Fruit fly (Drosophila melanogaster) S2 (cell line): Measurements from ENCODE around the gene Tim9a.

ENCODE experiments used
- CG8478 ChIP-seq: fragments of >200 bp; optimal IDR thresholded peaks from 2 replicates; lab custom pipeline; 2018
- CTCF ChIP-seq, 2 experiments: fragments of >200 bp; optimal IDR thresholded peaks; 2 replicates each; lab custom pipeline; 2018

- TF ChIP-seq CG8478 (lab: Kevin White, UChicago) (no peak), CTCF (optimal IDR thresholded peaks at IDR 0.05; lab: Kevin White, UChicago) (no peak)
Measured at dm6 chrX:13392764-13393163, 7.8 kb downstream of the Tim9a start.
